Worm (Caenorhabditis elegans) whole organism, early embryonic: ENCODE data around the gene F32A5.8.

Experiments used
- B0310.2 ChIP-seq: sonication (generic microtip); optimal IDR thresholded peaks from 2 replicates; lab custom pipeline; 2016; ENCODE audit warnings: mild to moderate bottlenecking, missing genetic modification characterization, missing compliant biosample characterization
- ama-1 ChIP-seq: fragments of 150-350 bp; optimal IDR thresholded peaks from 2 replicates; lab custom pipeline; 2014
- ceh-13 ChIP-seq: fragments of 200-800 bp; sonication (Bioruptor generic); optimal IDR thresholded peaks from 2 replicates; lab custom pipeline; 2018; ENCODE audit warnings: mild to moderate bottlenecking, missing genetic modification characterization, missing compliant biosample characterization
- ceh-36 ChIP-seq: sonication (generic microtip); optimal IDR thresholded peaks from 2 replicates; lab custom pipeline; 2016; ENCODE audit warnings: missing genetic modification characterization, inconsistent platforms, missing compliant biosample characterization
- flt-1 ChIP-seq: fragments of 200-800 bp; sonication (Bioruptor generic); IDR thresholded peaks from 2 replicates; pipeline ENCODE4 v1.3.6; 2022; ENCODE audit warnings: missing genetic modification characterization, missing compliant biosample characterization
- hmbx-1 ChIP-seq: sonication (generic microtip); optimal IDR thresholded peaks from 2 replicates; lab custom pipeline; 2016; ENCODE audit warnings: mild to moderate bottlenecking, missing genetic modification characterization, missing compliant biosample characterization
- sea-1 ChIP-seq: fragments of 200-800 bp; sonication (Bioruptor generic); conservative IDR thresholded peaks from 2 replicates; pipeline ENCODE4 v1.3.6; 2022; ENCODE audit warnings: missing genetic modification characterization, missing compliant biosample characterization
- tbx-11 ChIP-seq: fragments of 200-800 bp; sonication (Bioruptor generic); IDR thresholded peaks from 2 replicates; pipeline ENCODE4 v1.3.6; 2022; ENCODE audit warnings: missing genetic modification characterization, missing compliant biosample characterization
- tra-4 ChIP-seq: sonication (generic microtip); optimal IDR thresholded peaks from 2 replicates; lab custom pipeline; 2017; ENCODE audit warnings: missing genetic modification characterization, missing compliant biosample characterization

DNA sequence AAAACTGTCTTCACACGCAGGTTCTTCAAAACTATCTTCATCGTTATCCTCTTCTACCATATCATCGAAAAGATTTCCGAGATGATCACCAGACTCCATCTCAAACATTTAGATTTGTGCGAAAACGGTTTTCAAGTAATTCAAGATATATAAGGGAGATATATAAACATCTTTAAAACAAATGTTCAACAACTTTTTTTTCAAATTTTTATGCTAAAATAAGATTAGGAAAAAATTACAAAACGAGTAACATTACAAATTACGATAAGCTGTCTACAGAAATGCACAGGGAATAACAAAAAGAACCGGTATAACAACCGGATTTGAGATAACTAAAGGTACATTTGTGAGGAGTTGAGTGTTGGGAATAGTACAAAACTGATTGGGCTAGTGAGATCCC, 40.0 kb downstream of the F32A5.8 start, which contains the start of gene C30G12.6:
- TF ChIP-seq sea-1 (GFP tag; lab: Robert Waterston, UW), result no peak
- TF ChIP-seq hmbx-1 (tag; lab: Kevin White, UChicago), result no peak
- no peak for TF ChIP-seq ceh-36
- TF ChIP-seq flt-1 (GFP tag; lab: Robert Waterston, UW), result no peak
- TF ChIP-seq B0310.2 (tag; lab: Kevin White, UChicago), result no peak
- no peak for TF ChIP-seq tbx-11 (GFP tag; lab: Robert Waterston, UW)
- TF ChIP-seq ama-1 (lab: Kevin White, UChicago), result no peak
- no peak for TF ChIP-seq tra-4
- TF ChIP-seq ceh-13 (GFP tag; lab: Kevin White, UChicago), result no peak
